Fruit fly (Drosophila melanogaster) whole organism, embryonic: Measurements from ENCODE around the gene CG10874.

Source experiments
- Aef1 ChIP-seq: fragments of 200-800 bp; sonication (Bioruptor generic); IDR thresholded peaks from 3 replicates; pipeline ENCODE4 v1.3.6; 2022; ENCODE audit warnings: missing biosample characterization, missing genetic modification characterization
- B-H2 ChIP-seq: fragments of 200-800 bp; sonication (Bioruptor generic); optimal IDR thresholded peaks from 2 replicates; lab custom pipeline; 2018; ENCODE audit warnings: missing biosample characterization, mild to moderate bottlenecking, missing genetic modification characterization
- CG10147 ChIP-seq: fragments of 200-800 bp; sonication (Bioruptor generic); optimal IDR thresholded peaks from 2 replicates; lab custom pipeline; 2019; ENCODE audit warnings: missing biosample characterization, mild to moderate bottlenecking, missing genetic modification characterization, moderate library complexity
- CG10209 ChIP-seq: fragments of 200-800 bp; sonication (Bioruptor generic); optimal IDR thresholded peaks from 3 replicates; lab custom pipeline; 2017; ENCODE audit warnings: missing biosample characterization, mild to moderate bottlenecking, missing genetic modification characterization, missing genetic modification reagents
- CG12942 ChIP-seq: fragments of 200-800 bp; sonication (Bioruptor generic); optimal IDR thresholded peaks from 3 replicates; lab custom pipeline; 2016; ENCODE audit warnings: missing biosample characterization, missing genetic modification characterization
- CG14860 ChIP-seq: fragments of 200-800 bp; sonication (Bioruptor generic); IDR thresholded peaks from 3 replicates; pipeline ENCODE4 v1.3.6; 2022; ENCODE audit warnings: missing biosample characterization, missing genetic modification characterization; ENCODE audit not compliant: partially characterized antibody
- CG15269 ChIP-seq: fragments of 200-800 bp; sonication (Bioruptor generic); optimal IDR thresholded peaks from 2 replicates; lab custom pipeline; 2018; ENCODE audit warnings: missing biosample characterization, mild to moderate bottlenecking, missing genetic modification characterization, moderate library complexity
- CG1529 ChIP-seq: fragments of 200-800 bp; sonication (Bioruptor generic); optimal IDR thresholded peaks from 3 replicates; lab custom pipeline; 2018; ENCODE audit warnings: missing biosample characterization, missing genetic modification characterization
- CG15696 ChIP-seq: fragments of 200-800 bp; sonication (Bioruptor generic); optimal IDR thresholded peaks from 2 replicates; lab custom pipeline; 2019; ENCODE audit warnings: missing biosample characterization, mild to moderate bottlenecking, missing genetic modification characterization, moderate library complexity
- CG17359 ChIP-seq: fragments of 200-800 bp; sonication (Bioruptor generic); optimal IDR thresholded peaks from 3 replicates; lab custom pipeline; 2018; ENCODE audit warnings: missing biosample characterization, mild to moderate bottlenecking, missing genetic modification characterization, moderate library complexity
- CG2129 ChIP-seq: fragments of 200-800 bp; sonication (Bioruptor generic); IDR thresholded peaks from 2 replicates; pipeline ENCODE4 v1.3.6; 2022; ENCODE audit warnings: missing biosample characterization, missing genetic modification characterization; ENCODE audit not compliant: partially characterized antibody
- CG2889 ChIP-seq: fragments of 200-800 bp; sonication (Bioruptor generic); IDR thresholded peaks from 3 replicates; pipeline ENCODE4 v1.3.6; 2022; ENCODE audit warnings: missing biosample characterization, missing genetic modification characterization
- CG3281 ChIP-seq: fragments of 200-800 bp; sonication (Bioruptor generic); optimal IDR thresholded peaks from 3 replicates; lab custom pipeline; 2017; ENCODE audit warnings: missing biosample characterization, mild to moderate bottlenecking, missing genetic modification characterization
- CG3407 ChIP-seq: fragments of 200-800 bp; sonication (Bioruptor generic); optimal IDR thresholded peaks from 2 replicates; lab custom pipeline; 2018; ENCODE audit warnings: missing biosample characterization, mild to moderate bottlenecking, missing genetic modification characterization
- CG3838 ChIP-seq: fragments of 200-800 bp; sonication (Bioruptor generic); optimal IDR thresholded peaks from 3 replicates; lab custom pipeline; 2016; ENCODE audit warnings: missing biosample characterization, missing genetic modification characterization
- CG4820 ChIP-seq: fragments of 200-800 bp; sonication (Bioruptor generic); optimal IDR thresholded peaks from 3 replicates; lab custom pipeline; 2016; ENCODE audit warnings: missing biosample characterization, missing genetic modification characterization
- CG8765 ChIP-seq: fragments of 200-800 bp; sonication (Bioruptor generic); IDR thresholded peaks from 2 replicates; pipeline ENCODE4 v1.3.6; 2022; ENCODE audit warnings: missing biosample characterization, missing genetic modification characterization
- CkIIα-i1 ChIP-seq: fragments of 200-800 bp; sonication (Bioruptor generic); IDR thresholded peaks from 2 replicates; pipeline ENCODE4 v1.3.6; 2022; ENCODE audit warnings: missing biosample characterization, missing genetic modification characterization
- CrebB ChIP-seq: fragments of 200-800 bp; sonication (Bioruptor generic); optimal IDR thresholded peaks from 3 replicates; lab custom pipeline; 2018; ENCODE audit warnings: missing biosample characterization, mild to moderate bottlenecking, missing genetic modification characterization
- D19A ChIP-seq: fragments of 200-800 bp; optimal IDR thresholded peaks from 3 replicates; lab custom pipeline; 2019; ENCODE audit warnings: missing biosample characterization, mild to moderate bottlenecking, missing genetic modification characterization, moderate library complexity
- Dbx ChIP-seq: fragments of 200-800 bp; sonication (Bioruptor generic); IDR thresholded peaks from 3 replicates; pipeline ENCODE4 v1.3.6; 2022; ENCODE audit warnings: missing biosample characterization, missing genetic modification characterization
- Hr3 ChIP-seq: fragments of 200-800 bp; sonication (Bioruptor generic); optimal IDR thresholded peaks from 3 replicates; lab custom pipeline; 2016; ENCODE audit warnings: missing biosample characterization, missing genetic modification characterization
- MESR4 ChIP-seq: fragments of 200-800 bp; sonication (Bioruptor generic); optimal IDR thresholded peaks from 2 replicates; lab custom pipeline; 2018; ENCODE audit warnings: missing biosample characterization, mild to moderate bottlenecking, missing genetic modification characterization, moderate library complexity
- Mrtf ChIP-seq: fragments of 200-800 bp; sonication (Bioruptor generic); IDR thresholded peaks from 3 replicates; pipeline ENCODE4 v1.3.6; 2022; ENCODE audit warnings: missing biosample characterization, missing genetic modification characterization
- NFAT ChIP-seq: fragments of 200-800 bp; sonication (Bioruptor generic); IDR thresholded peaks from 2 replicates; pipeline ENCODE4 v1.3.6; 2022; ENCODE audit warnings: missing biosample characterization, missing genetic modification characterization
- Nf-YA ChIP-seq: fragments of 200-800 bp; sonication (Bioruptor generic); IDR thresholded peaks from 2 replicates; pipeline ENCODE4 v1.3.6; 2022; ENCODE audit warnings: missing biosample characterization, missing genetic modification characterization
- Nf-YB ChIP-seq: fragments of 200-800 bp; sonication (Bioruptor generic); optimal IDR thresholded peaks from 3 replicates; lab custom pipeline; 2019; ENCODE audit warnings: missing biosample characterization, mild to moderate bottlenecking, missing genetic modification characterization, moderate library complexity
- Oaz ChIP-seq: fragments of 200-800 bp; sonication (Bioruptor generic); IDR thresholded peaks from 2 replicates; pipeline ENCODE4 v1.3.6; 2022; ENCODE audit warnings: missing biosample characterization, missing genetic modification characterization
- Opbp ChIP-seq: fragments of 200-800 bp; sonication (Bioruptor generic); IDR thresholded peaks from 3 replicates; pipeline ENCODE4 v1.3.6; 2022; ENCODE audit warnings: missing biosample characterization, missing genetic modification characterization; ENCODE audit not compliant: partially characterized antibody
- Rx ChIP-seq: fragments of 200-800 bp; sonication (Bioruptor generic); IDR thresholded peaks from 2 replicates; pipeline ENCODE4 v1.3.6; 2022; ENCODE audit warnings: missing biosample characterization, missing genetic modification characterization
- Sox100B ChIP-seq: fragments of 200-800 bp; sonication (Bioruptor generic); optimal IDR thresholded peaks from 3 replicates; lab custom pipeline; 2018; ENCODE audit warnings: missing biosample characterization, mild to moderate bottlenecking, missing genetic modification characterization
- crp ChIP-seq, 2 experiments: fragments of 200-800 bp; sonication (Bioruptor generic); optimal IDR thresholded peaks; 2 replicates in 1 of 2; 3 replicates in 1 of 2; lab custom pipeline; 2017; ENCODE audit warnings: missing biosample characterization in 2 of 2, missing genetic modification characterization in 2 of 2, mild to moderate bottlenecking in 1 of 2, moderate library complexity in 1 of 2
- dm ChIP-seq: fragments of 200-800 bp; sonication (Bioruptor generic); optimal IDR thresholded peaks from 3 replicates; lab custom pipeline; 2016; ENCODE audit warnings: missing biosample characterization, missing genetic modification characterization
- dmrt11E ChIP-seq: fragments of 200-800 bp; sonication (Bioruptor generic); optimal IDR thresholded peaks from 3 replicates; lab custom pipeline; 2018; ENCODE audit warnings: missing biosample characterization, mild to moderate bottlenecking, missing genetic modification characterization, moderate library complexity
- gro ChIP-seq: fragments of 200-800 bp; sonication (Bioruptor generic); optimal IDR thresholded peaks from 2 replicates; lab custom pipeline; 2016; ENCODE audit warnings: missing biosample characterization, missing genetic modification characterization
- kah ChIP-seq: fragments of 200-800 bp; sonication (Bioruptor generic); optimal IDR thresholded peaks from 2 replicates; lab custom pipeline; 2018; ENCODE audit warnings: missing biosample characterization, mild to moderate bottlenecking, missing genetic modification characterization
- mld ChIP-seq: fragments of 200-800 bp; sonication (Bioruptor generic); IDR thresholded peaks from 3 replicates; pipeline ENCODE4 v1.3.6; 2022; ENCODE audit warnings: missing biosample characterization, missing genetic modification characterization; ENCODE audit not compliant: partially characterized antibody
- nerfin-2 ChIP-seq: fragments of 200-800 bp; sonication (Bioruptor generic); IDR thresholded peaks from 2 replicates; pipeline ENCODE4 v1.3.6; 2022; ENCODE audit warnings: missing biosample characterization, missing genetic modification characterization; ENCODE audit not compliant: partially characterized antibody
- salm ChIP-seq: fragments of 200-800 bp; sonication (Bioruptor generic); optimal IDR thresholded peaks from 2 replicates; lab custom pipeline; 2018; ENCODE audit warnings: missing biosample characterization, mild to moderate bottlenecking, missing genetic modification characterization
- schlank ChIP-seq: fragments of 200-800 bp; sonication (Bioruptor generic); optimal IDR thresholded peaks from 2 replicates; lab custom pipeline; 2018; ENCODE audit warnings: missing biosample characterization, mild to moderate bottlenecking, missing genetic modification characterization
- sisA ChIP-seq: fragments of 200-800 bp; sonication (Bioruptor generic); IDR thresholded peaks from 2 replicates; pipeline ENCODE4 v1.3.6; 2022; ENCODE audit warnings: missing biosample characterization, missing genetic modification characterization
- slbo ChIP-seq: fragments of 200-800 bp; sonication (Bioruptor generic); IDR thresholded peaks from 2 replicates; pipeline ENCODE4 v1.3.6; 2022; ENCODE audit warnings: missing biosample characterization, missing genetic modification characterization
- tgo ChIP-seq: fragments of 200-800 bp; sonication (Bioruptor generic); IDR thresholded peaks from 3 replicates; pipeline ENCODE4 v1.3.6; 2022; ENCODE audit warnings: missing biosample characterization, missing genetic modification characterization
- trem ChIP-seq: fragments of 200-800 bp; optimal IDR thresholded peaks from 3 replicates; lab custom pipeline; 2019; ENCODE audit warnings: missing biosample characterization, mild to moderate bottlenecking, missing genetic modification characterization, moderate library complexity
- tup ChIP-seq: fragments of 200-800 bp; sonication (Bioruptor generic); optimal IDR thresholded peaks from 2 replicates; lab custom pipeline; 2016; ENCODE audit warnings: missing biosample characterization, mild to moderate bottlenecking, missing genetic modification characterization, moderate library complexity
- vfl ChIP-seq: fragments of 200-800 bp; sonication (Bioruptor generic); optimal IDR thresholded peaks from 2 replicates; lab custom pipeline; 2016; ENCODE audit warnings: missing biosample characterization, missing genetic modification characterization
- wek ChIP-seq: fragments of 200-800 bp; sonication (Bioruptor generic); optimal IDR thresholded peaks from 3 replicates; lab custom pipeline; 2018; ENCODE audit warnings: missing biosample characterization, mild to moderate bottlenecking, missing genetic modification characterization, moderate library complexity
- zen2 ChIP-seq: fragments of 200-800 bp; sonication (Bioruptor generic); IDR thresholded peaks from 3 replicates; pipeline ENCODE4 v1.3.6; 2022; ENCODE audit warnings: missing biosample characterization, missing genetic modification characterization; ENCODE audit not compliant: partially characterized antibody
- zfh1 ChIP-seq: fragments of 200-800 bp; sonication (Bioruptor generic); IDR thresholded peaks from 3 replicates; pipeline ENCODE4 v1.3.6; 2022; ENCODE audit warnings: missing biosample characterization, missing genetic modification characterization

CG10874 gene

dm6 chr2L:2177312-2177968 lies 14.7 kb downstream of the CG10874 start (continued):
- TF ChIP-seq Aef1 (0 out of 3 replicates have a peak, but pooled peaks have one; percentile 15), gro (GFP tag; lab: Kevin White, UChicago) (peak; percentile 62), vfl (peak; percentile 30), zfh1 (GFP tag; lab: Robert Waterston, UW) (peak; percentile 49; the same call in 1 of the 3 replicates), CG10209 (peak; percentile 41), Sox100B (peak; percentile 40), Mrtf (GFP tag; lab: Robert Waterston, UW) (peak; percentile 51; the same call in 1 of the 3 replicates), zen2 (no peak), Opbp (no peak), CG10147 (no peak), wek (GFP tag; lab: Kevin White, UChicago) (peak; percentile 6), slbo (GFP tag; lab: Robert Waterston, UW) (peak; percentile 72), Hr3 (GFP tag; lab: Kevin White, UChicago) (no peak), dmrt11E (tag; lab: Kevin White, UChicago) (peak; percentile 26), schlank (no peak), CG1529 (GFP tag; lab: Kevin White, UChicago) (no peak), CG3407 (GFP tag; lab: Kevin White, UChicago) (no peak), tup (GFP tag; lab: Kevin White, UChicago) (no peak), CG3838 (no peak), MESR4 (no peak), dm (GFP tag; lab: Kevin White, UChicago) (no peak), CG15696 (tag; lab: Kevin White, UChicago) (no peak), CG17359 (tag; lab: Kevin White, UChicago) (peak; percentile 22), crp (GFP tag; optimal IDR thresholded peaks at IDR 0.05; lab: Kevin White, UChicago) (no peak), nerfin-2 (no peak), D19A (tag; lab: Kevin White, UChicago) (peak; percentile 39), salm (tag; lab: Kevin White, UChicago) (no peak), CG3281 (GFP tag; lab: Kevin White, UChicago) (peak; percentile 49), B-H2 (GFP tag; lab: Kevin White, UChicago) (no peak), CG2129 (GFP tag; lab: Robert Waterston, UW) (no peak), CrebB (tag; lab: Kevin White, UChicago) (no peak), Rx (no peak), Dbx (GFP tag; lab: Robert Waterston, UW) (0 out of 3 replicates have a peak, but pooled peaks have one; percentile 28), trem (tag; lab: Kevin White, UChicago) (no peak), Nf-YB (no peak), NFAT (no peak), CG8765 (no peak), CG4820 (GFP tag; lab: Kevin White, UChicago) (peak; percentile 36), Nf-YA (no peak), CkIIα-i1 (no peak), sisA (GFP tag; lab: Robert Waterston, UW) (peak; percentile 34; the same call in 1 of the 2 replicates), CG12942 (no peak), tgo (GFP tag; lab: Robert Waterston, UW) (peak; percentile 29; the same call in 1 of the 3 replicates), Oaz (GFP tag; lab: Robert Waterston, UW) (no peak), CG15269 (peak; percentile 39), CG2889 (GFP tag; lab: Robert Waterston, UW) (no peak), CG14860 (GFP tag; lab: Robert Waterston, UW) (no peak), mld (no peak), kah (GFP tag; lab: Kevin White, UChicago) (no peak)
